Worm (Caenorhabditis elegans) whole organism, late embryonic: ENCODE measurements around the gene F13D12.10.
A peak's percentile ranks its signal among the peaks of the same experiment; 100 is the strongest.

Experiments
- K02D7.2 ChIP-seq: sonication (generic microtip); optimal IDR thresholded peaks from 2 replicates; lab custom pipeline; 2017; ENCODE audit warnings: mild to moderate bottlenecking, missing genetic modification characterization, missing compliant biosample characterization
- K09A11.1 ChIP-seq: sonication (generic microtip); optimal IDR thresholded peaks from 2 replicates; lab custom pipeline; 2017; ENCODE audit warnings: antibody characterized with exemption, mild to moderate bottlenecking, missing genetic modification characterization, missing compliant biosample characterization; ENCODE audit not compliant: insufficient read depth
- T23F11.4 ChIP-seq: fragments of 200-800 bp; sonication (Bioruptor generic); optimal IDR thresholded peaks from 2 replicates; lab custom pipeline; 2018; ENCODE audit warnings: mild to moderate bottlenecking, missing genetic modification characterization, missing compliant biosample characterization
- ahr-1 ChIP-seq: sonication (generic microtip); optimal IDR thresholded peaks from 2 replicates; lab custom pipeline; 2016; ENCODE audit warnings: missing genetic modification characterization, missing compliant biosample characterization
- ama-1 ChIP-seq: fragments of 150-350 bp; optimal IDR thresholded peaks from 2 replicates; lab custom pipeline; 2014
- ceh-14 ChIP-seq: sonication (generic microtip); optimal IDR thresholded peaks from 2 replicates; lab custom pipeline; 2016; ENCODE audit warnings: missing genotype, missing genetic modification characterization, missing compliant biosample characterization
- ceh-18 ChIP-seq: sonication (generic microtip); optimal IDR thresholded peaks from 2 replicates; lab custom pipeline; 2016; ENCODE audit warnings: missing genetic modification characterization, missing compliant biosample characterization
- ceh-19 ChIP-seq: fragments of 200-800 bp; sonication (Bioruptor generic); optimal IDR thresholded peaks from 2 replicates; lab custom pipeline; 2018; ENCODE audit warnings: mild to moderate bottlenecking, missing genetic modification characterization, missing compliant biosample characterization
- ceh-2 ChIP-seq: sonication (generic microtip); optimal IDR thresholded peaks from 2 replicates; lab custom pipeline; 2016; ENCODE audit warnings: missing genotype, missing genetic modification characterization, missing compliant biosample characterization
- ceh-22 ChIP-seq: sonication (generic microtip); optimal IDR thresholded peaks from 2 replicates; lab custom pipeline; 2017; ENCODE audit warnings: missing biosample characterization, missing genetic modification characterization
- ceh-31 ChIP-seq: sonication (generic microtip); optimal IDR thresholded peaks from 2 replicates; lab custom pipeline; 2016; ENCODE audit warnings: missing genetic modification characterization, missing compliant biosample characterization
- ceh-34 ChIP-seq: sonication (generic microtip); optimal IDR thresholded peaks from 2 replicates; lab custom pipeline; 2016; ENCODE audit warnings: mild to moderate bottlenecking, missing genetic modification characterization, missing compliant biosample characterization
- ceh-45 ChIP-seq: fragments of 200-800 bp; sonication (Bioruptor generic); IDR thresholded peaks from 2 replicates; pipeline ENCODE4 v1.3.6; 2022; ENCODE audit warnings: missing genetic modification reagents, missing genetic modification characterization, missing compliant biosample characterization
- ceh-48 ChIP-seq: sonication (generic microtip); optimal IDR thresholded peaks from 2 replicates; lab custom pipeline; 2016; ENCODE audit warnings: missing genetic modification characterization, inconsistent platforms, missing compliant biosample characterization
- ceh-6 ChIP-seq: fragments of 200-800 bp; sonication (Bioruptor generic); optimal IDR thresholded peaks from 2 replicates; lab custom pipeline; 2018; ENCODE audit warnings: mild to moderate bottlenecking, missing genetic modification characterization, missing compliant biosample characterization
- che-1 ChIP-seq: sonication (generic microtip); optimal IDR thresholded peaks from 2 replicates; lab custom pipeline; 2016; ENCODE audit warnings: mild to moderate bottlenecking, missing genetic modification characterization, missing compliant biosample characterization
- dmd-4 ChIP-seq: sonication (generic microtip); optimal IDR thresholded peaks from 2 replicates; lab custom pipeline; 2016; ENCODE audit warnings: borderline replicate concordance, missing genetic modification characterization, missing compliant biosample characterization
- dve-1 ChIP-seq: sonication (generic microtip); optimal IDR thresholded peaks from 2 replicates; lab custom pipeline; 2017; ENCODE audit warnings: antibody characterized with exemption, mild to moderate bottlenecking, missing genetic modification characterization, missing compliant biosample characterization
- elt-4 ChIP-seq: sonication (generic microtip); optimal IDR thresholded peaks from 2 replicates; lab custom pipeline; 2016; ENCODE audit warnings: missing genetic modification characterization, missing compliant biosample characterization
- ets-4 ChIP-seq: sonication (generic microtip); optimal IDR thresholded peaks from 2 replicates; lab custom pipeline; 2016; ENCODE audit warnings: missing genetic modification characterization, missing compliant biosample characterization
- eyg-1 ChIP-seq: sonication (generic microtip); optimal IDR thresholded peaks from 2 replicates; lab custom pipeline; 2016; ENCODE audit warnings: missing genotype, missing genetic modification characterization, missing compliant biosample characterization
- fax-1 ChIP-seq: sonication (generic microtip); optimal IDR thresholded peaks from 2 replicates; lab custom pipeline; 2016; ENCODE audit warnings: missing genotype, missing genetic modification characterization, missing compliant biosample characterization
- fkh-6 ChIP-seq: sonication (generic microtip); optimal IDR thresholded peaks from 2 replicates; lab custom pipeline; 2016; ENCODE audit warnings: missing genetic modification characterization, missing compliant biosample characterization
- gmeb-2 ChIP-seq: sonication (generic microtip); optimal IDR thresholded peaks from 2 replicates; lab custom pipeline; 2016; ENCODE audit warnings: missing genetic modification characterization, inconsistent platforms, missing compliant biosample characterization
- hlh-15 ChIP-seq: sonication (generic microtip); optimal IDR thresholded peaks from 2 replicates; lab custom pipeline; 2016; ENCODE audit warnings: missing genetic modification characterization, missing compliant biosample characterization
- hlh-30 ChIP-seq: sonication (generic microtip); optimal IDR thresholded peaks from 2 replicates; lab custom pipeline; 2017; ENCODE audit warnings: antibody characterized with exemption, missing genetic modification characterization, missing compliant biosample characterization; ENCODE audit not compliant: insufficient read depth
- hlh-6 ChIP-seq: sonication (generic microtip); optimal IDR thresholded peaks from 2 replicates; lab custom pipeline; 2016; ENCODE audit warnings: missing genotype, missing genetic modification characterization, missing compliant biosample characterization
- hlh-8 ChIP-seq: sonication (generic microtip); optimal IDR thresholded peaks from 2 replicates; lab custom pipeline; 2016; ENCODE audit warnings: missing genotype, missing genetic modification characterization, missing compliant biosample characterization
- lim-6 ChIP-seq: sonication (generic microtip); optimal IDR thresholded peaks from 2 replicates; lab custom pipeline; 2016; ENCODE audit warnings: missing genetic modification characterization, missing compliant biosample characterization
- lin-11 ChIP-seq: fragments of 200-800 bp; sonication (Bioruptor generic); optimal IDR thresholded peaks from 2 replicates; lab custom pipeline; 2018; ENCODE audit warnings: mild to moderate bottlenecking, missing genetic modification characterization, missing compliant biosample characterization
- madf-2 ChIP-seq: sonication (generic microtip); optimal IDR thresholded peaks from 2 replicates; lab custom pipeline; 2017; ENCODE audit warnings: missing genetic modification characterization, missing compliant biosample characterization
- mec-3 ChIP-seq: sonication (generic microtip); optimal IDR thresholded peaks from 2 replicates; lab custom pipeline; 2016; ENCODE audit warnings: borderline replicate concordance, missing genetic modification characterization, missing compliant biosample characterization
- nfya-1 ChIP-seq: sonication (generic microtip); optimal IDR thresholded peaks from 2 replicates; lab custom pipeline; 2017; ENCODE audit warnings: missing genetic modification characterization, mild to moderate bottlenecking, missing compliant biosample characterization, antibody characterized with exemption, moderate library complexity
- npax-4 ChIP-seq: sonication (generic microtip); optimal IDR thresholded peaks from 2 replicates; lab custom pipeline; 2016; ENCODE audit warnings: missing genetic modification characterization, missing compliant biosample characterization
- odd-2 ChIP-seq: sonication (generic microtip); optimal IDR thresholded peaks from 2 replicates; lab custom pipeline; 2017; ENCODE audit warnings: antibody characterized with exemption, mild to moderate bottlenecking, missing genetic modification characterization, missing compliant biosample characterization
- pag-3 ChIP-seq: sonication (generic microtip); optimal IDR thresholded peaks from 2 replicates; lab custom pipeline; 2016; ENCODE audit warnings: missing compliant biosample characterization, missing genetic modification characterization, borderline replicate concordance
- pat-9 ChIP-seq: fragments of 200-800 bp; sonication (Bioruptor generic); optimal IDR thresholded peaks from 2 replicates; lab custom pipeline; 2018; ENCODE audit warnings: mild to moderate bottlenecking, missing genetic modification characterization, moderate library complexity, missing compliant biosample characterization
- pha-4 ChIP-seq: fragments of 150-350 bp; optimal IDR thresholded peaks from 2 replicates; lab custom pipeline; 2018; ENCODE audit warnings: missing biosample characterization, missing genetic modification reagents, missing genetic modification characterization
- pros-1 ChIP-seq: fragments of 150-350 bp; optimal IDR thresholded peaks from 2 replicates; lab custom pipeline; 2014; ENCODE audit warnings: missing biosample characterization, missing genetic modification reagents, missing genetic modification characterization
- ref-2 ChIP-seq: sonication (generic microtip); optimal IDR thresholded peaks from 2 replicates; lab custom pipeline; 2016; ENCODE audit warnings: missing genetic modification characterization, missing compliant biosample characterization
- sdc-2 ChIP-seq: sonication (generic microtip); optimal IDR thresholded peaks from 2 replicates; lab custom pipeline; 2016; ENCODE audit warnings: missing genotype, missing genetic modification characterization, missing compliant biosample characterization
- sox-2 ChIP-seq: fragments of 200-800 bp; sonication (Bioruptor generic); IDR thresholded peaks from 2 replicates; pipeline ENCODE4 v1.3.6; 2022; ENCODE audit warnings: missing genetic modification reagents, missing genetic modification characterization, missing compliant biosample characterization
- sox-4 ChIP-seq: sonication (generic microtip); optimal IDR thresholded peaks from 2 replicates; lab custom pipeline; 2017; ENCODE audit warnings: mild to moderate bottlenecking, missing genetic modification characterization, inconsistent platforms, missing compliant biosample characterization
- syd-9 ChIP-seq: sonication (generic microtip); optimal IDR thresholded peaks from 2 replicates; lab custom pipeline; 2016; ENCODE audit warnings: mild to moderate bottlenecking, missing genetic modification characterization, moderate library complexity, missing compliant biosample characterization
- tbx-2 ChIP-seq: sonication (generic microtip); optimal IDR thresholded peaks from 2 replicates; lab custom pipeline; 2016; ENCODE audit warnings: missing genetic modification characterization, missing compliant biosample characterization
- tbx-7 ChIP-seq: sonication (generic microtip); optimal IDR thresholded peaks from 2 replicates; lab custom pipeline; 2016; ENCODE audit warnings: missing genotype, missing genetic modification characterization, missing compliant biosample characterization
- ttx-3 ChIP-seq: sonication (generic microtip); optimal IDR thresholded peaks from 2 replicates; lab custom pipeline; 2016; ENCODE audit warnings: missing genetic modification reagents, missing genetic modification characterization, missing compliant biosample characterization
- unc-3 ChIP-seq, 2 experiments: fragments of 200-800 bp in 1 of 2; sonication (Bioruptor generic) in 1 of 2; sonication (generic microtip) in 1 of 2; conservative IDR thresholded peaks in 1 of 2; optimal IDR thresholded peaks in 1 of 2; 2 replicates each; pipeline versions ENCODE4 v1.3.6 to Lab custom; 2016 to 2022; ENCODE audit warnings: missing compliant biosample characterization in 2 of 2, missing genetic modification characterization in 2 of 2, missing genetic modification reagents in 1 of 2
- unc-42 ChIP-seq: sonication (generic microtip); optimal IDR thresholded peaks from 2 replicates; lab custom pipeline; 2016; ENCODE audit warnings: missing genotype, missing genetic modification characterization, missing compliant biosample characterization
- unc-86 ChIP-seq: sonication (generic microtip); optimal IDR thresholded peaks from 2 replicates; lab custom pipeline; 2016; ENCODE audit warnings: missing genetic modification characterization, missing compliant biosample characterization
- ztf-16 ChIP-seq: sonication (generic microtip); optimal IDR thresholded peaks from 2 replicates; lab custom pipeline; 2017; ENCODE audit warnings: missing genetic modification characterization, missing compliant biosample characterization

The F13D12.10 gene

ce11 chrII:11749490-11750172 lies 36.0 kb downstream of the F13D12.10 start:
- no peak for TF ChIP-seq pat-9
- peak; percentile 68 for TF ChIP-seq hlh-30 (tag; lab: Kevin White, UChicago)
- TF ChIP-seq elt-4 = peak; percentile 79
- TF ChIP-seq dmd-4 = peak; percentile 64
- TF ChIP-seq gmeb-2 (tag; lab: Kevin White, UChicago) = no peak
- TF ChIP-seq npax-4 (tag; lab: Kevin White, UChicago) = no peak
- TF ChIP-seq ztf-16 = peak; percentile 55
- TF ChIP-seq ceh-22 (tag; lab: Kevin White, UChicago) = peak; percentile 53
- peak; percentile 30 for TF ChIP-seq lin-11 (tag; lab: Kevin White, UChicago)
- no peak for TF ChIP-seq pha-4 (tag; lab: Kevin White, UChicago)
- no peak for TF ChIP-seq odd-2 (tag; lab: Kevin White, UChicago)
- TF ChIP-seq sox-4 (tag; lab: Kevin White, UChicago) = no peak
- TF ChIP-seq ceh-6 (GFP tag; lab: Kevin White, UChicago) = peak; percentile 25
- peak; percentile 93 for TF ChIP-seq ceh-48
- TF ChIP-seq hlh-8 (tag; lab: Kevin White, UChicago) = peak; percentile 74
- TF ChIP-seq dve-1 (tag; lab: Kevin White, UChicago) = peak; percentile 77
- peak; percentile 69 for TF ChIP-seq pros-1 (tag; lab: Kevin White, UChicago)
- peak; percentile 90 for TF ChIP-seq tbx-2 (tag; lab: Kevin White, UChicago)
- no peak for TF ChIP-seq hlh-15
- TF ChIP-seq pag-3 (tag; lab: Kevin White, UChicago) = no peak
- no peak; the same call in 1 of the 2 replicates for TF ChIP-seq ceh-45
- TF ChIP-seq ama-1 (lab: Kevin White, UChicago) = no peak
- TF ChIP-seq ceh-18 (tag; lab: Kevin White, UChicago) = peak; percentile 99
- peak; percentile 55 for TF ChIP-seq ceh-2 (tag; lab: Kevin White, UChicago)
- no peak for TF ChIP-seq K09A11.1 (tag; lab: Kevin White, UChicago)
- TF ChIP-seq hlh-6 (tag; lab: Kevin White, UChicago) = no peak
- TF ChIP-seq T23F11.4 (GFP tag; lab: Kevin White, UChicago) = peak; percentile 5
- no peak for TF ChIP-seq unc-3 (GFP tag; conservative IDR thresholded peaks at IDR 0.05; lab: Robert Waterston, UW)
- TF ChIP-seq unc-3 (tag; optimal IDR thresholded peaks at IDR 0.05; lab: Kevin White, UChicago) = peak; percentile 70
- TF ChIP-seq tbx-7 (tag; lab: Kevin White, UChicago) = peak; percentile 18
- peak; percentile 13 for TF ChIP-seq lim-6 (tag; lab: Kevin White, UChicago)
- peak; percentile 4 for TF ChIP-seq che-1 (tag; lab: Kevin White, UChicago)
- TF ChIP-seq syd-9 = peak; percentile 81
- peak; percentile 48 for TF ChIP-seq fax-1
- TF ChIP-seq madf-2 (tag; lab: Kevin White, UChicago) = no peak
- TF ChIP-seq K02D7.2 (tag; lab: Kevin White, UChicago) = no peak
- TF ChIP-seq mec-3 (tag; lab: Kevin White, UChicago) = peak; percentile 49
- peak; percentile 30 for TF ChIP-seq fkh-6 (tag; lab: Kevin White, UChicago)
- TF ChIP-seq ets-4 (tag; lab: Kevin White, UChicago) = peak; percentile 78
- peak; percentile 37 for TF ChIP-seq eyg-1 (tag; lab: Kevin White, UChicago)
- peak; percentile 94 for TF ChIP-seq ceh-31 (tag; lab: Kevin White, UChicago)
- peak; percentile 44 for TF ChIP-seq unc-86 (tag; lab: Kevin White, UChicago)
- TF ChIP-seq ceh-19 (GFP tag; lab: Kevin White, UChicago) = peak; percentile 68
- TF ChIP-seq sdc-2 (tag; lab: Kevin White, UChicago) = peak; percentile 62
- TF ChIP-seq ahr-1 (tag; lab: Kevin White, UChicago) = peak; percentile 20
- TF ChIP-seq unc-42 = peak; percentile 84
- TF ChIP-seq ceh-14 (tag; lab: Kevin White, UChicago) = peak; percentile 83
- peak; percentile 89 for TF ChIP-seq ref-2
- TF ChIP-seq ttx-3 = no peak
- peak; percentile 1; the same call in 1 of the 2 replicates for TF ChIP-seq sox-2 (GFP tag; lab: Robert Waterston, UW)
- TF ChIP-seq ceh-34 (tag; lab: Kevin White, UChicago) = peak; percentile 94
- peak; percentile 99 for TF ChIP-seq nfya-1 (tag; lab: Kevin White, UChicago)
